Worm (Caenorhabditis elegans) whole organism, L1 larva: ENCODE results near the gene C17H11.5.

Source experiments
- C04F5.9 ChIP-seq: sonication (generic microtip); optimal IDR thresholded peaks from 2 replicates; lab custom pipeline; 2016; ENCODE audit warnings: missing genetic modification characterization, missing compliant biosample characterization
- C16A3.4 ChIP-seq: fragments of 150-350 bp; optimal IDR thresholded peaks from 2 replicates; lab custom pipeline; 2014; ENCODE audit warnings: missing biosample characterization, missing genetic modification characterization
- C34B4.2 ChIP-seq: sonication (generic microtip); optimal IDR thresholded peaks from 2 replicates; lab custom pipeline; 2017; ENCODE audit warnings: mild to moderate bottlenecking, missing genetic modification characterization, missing compliant biosample characterization
- Y116A8C.19 ChIP-seq: sonication (generic microtip); optimal IDR thresholded peaks from 2 replicates; lab custom pipeline; 2016; ENCODE audit warnings: missing compliant biosample characterization, missing genetic modification characterization, borderline replicate concordance
- alr-1 ChIP-seq: fragments of 200-800 bp; sonication (Bioruptor generic); optimal IDR thresholded peaks from 2 replicates; lab custom pipeline; 2018; ENCODE audit warnings: borderline replicate concordance, mild to moderate bottlenecking, missing genetic modification characterization, missing compliant biosample characterization
- aly-2 ChIP-seq: fragments of 150-350 bp; optimal IDR thresholded peaks from 2 replicates; lab custom pipeline; 2014; ENCODE audit warnings: missing biosample characterization, missing genetic modification characterization
- ama-1 ChIP-seq: fragments of 150-350 bp; optimal IDR thresholded peaks from 2 replicates; lab custom pipeline; 2014
- ceh-8 ChIP-seq: fragments of 200-800 bp; sonication (Bioruptor generic); optimal IDR thresholded peaks from 2 replicates; lab custom pipeline; 2018; ENCODE audit warnings: mild to moderate bottlenecking, missing genetic modification characterization, moderate library complexity, missing compliant biosample characterization
- ceh-82 ChIP-seq, 3 experiments: fragments of 150-350 bp in 1 of 3; sonication (generic microtip) in 2 of 3; optimal IDR thresholded peaks; 2 replicates each; lab custom pipeline; 2014 to 2017; ENCODE audit warnings: missing biosample characterization in 3 of 3, missing genetic modification characterization in 3 of 3
- ceh-88 ChIP-seq: fragments of 200-800 bp; sonication (Bioruptor generic); IDR thresholded peaks from 2 replicates; pipeline ENCODE4 v1.3.6; 2022; ENCODE audit warnings: missing genetic modification characterization, missing compliant biosample characterization
- ceh-90 ChIP-seq: sonication (generic microtip); optimal IDR thresholded peaks from 2 replicates; lab custom pipeline; 2016; ENCODE audit warnings: missing genetic modification characterization, missing compliant biosample characterization
- ces-1 ChIP-seq: fragments of 150-350 bp; optimal IDR thresholded peaks from 2 replicates; lab custom pipeline; 2014; ENCODE audit warnings: missing biosample characterization, missing genetic modification reagents, missing genetic modification characterization
- efl-1 ChIP-seq, 4 experiments: fragments of 150-350 bp; optimal IDR thresholded peaks in 3 of 4; peaks in 1 of 4; 1 replicate in 1 of 4; 2 replicates in 3 of 4; lab custom pipeline; 2014; ENCODE audit warnings: missing biosample characterization in 2 of 4, missing genetic modification characterization in 2 of 4, missing genetic modification reagents in 2 of 4
- egl-27 ChIP-seq, 2 experiments: fragments of 150-350 bp in 1 of 2; sonication (generic microtip); optimal IDR thresholded peaks; 3 replicates each; lab custom pipeline; 2017 to 2018; ENCODE audit warnings: missing biosample characterization in 2 of 2, missing genetic modification characterization in 2 of 2, missing genetic modification reagents in 2 of 2
- elt-3 ChIP-seq, 6 experiments: fragments of 150-350 bp in 1 of 6; sonication (generic microtip); optimal IDR thresholded peaks; 2 replicates each; lab custom pipeline; 2017 to 2018; ENCODE audit warnings: missing biosample characterization in 6 of 6, missing genetic modification characterization in 6 of 6, inconsistent platforms in 1 of 6
- ets-5 ChIP-seq: fragments of 200-800 bp; sonication (Bioruptor generic); IDR thresholded peaks from 2 replicates; pipeline ENCODE4 v1.3.6; 2022; ENCODE audit warnings: missing genetic modification characterization, missing compliant biosample characterization
- fkh-10 ChIP-seq: sonication (generic microtip); optimal IDR thresholded peaks from 2 replicates; lab custom pipeline; 2017; ENCODE audit warnings: missing biosample characterization, missing genetic modification reagents, missing genetic modification characterization
- fkh-4 ChIP-seq: sonication (generic microtip); optimal IDR thresholded peaks from 2 replicates; lab custom pipeline; 2016; ENCODE audit warnings: missing compliant biosample characterization, missing genetic modification characterization, borderline replicate concordance
- fkh-8 ChIP-seq: sonication (generic microtip); optimal IDR thresholded peaks from 2 replicates; lab custom pipeline; 2016; ENCODE audit warnings: mild to moderate bottlenecking, missing genetic modification characterization, missing compliant biosample characterization
- fos-1 ChIP-seq: fragments of 150-350 bp; optimal IDR thresholded peaks from 2 replicates; lab custom pipeline; 2014; ENCODE audit warnings: missing biosample characterization, missing genetic modification characterization
- grh-1 ChIP-seq: fragments of 200-800 bp; sonication (Bioruptor generic); IDR thresholded peaks from 2 replicates; pipeline ENCODE4 v1.3.6; 2022; ENCODE audit warnings: missing genetic modification reagents, missing genetic modification characterization, missing compliant biosample characterization
- hlh-4 ChIP-seq: sonication (generic microtip); optimal IDR thresholded peaks from 2 replicates; lab custom pipeline; 2016; ENCODE audit warnings: mild to moderate bottlenecking, missing genetic modification characterization, missing compliant biosample characterization
- isw-1 ChIP-seq: fragments of 200-800 bp; sonication (Bioruptor generic); IDR thresholded peaks from 2 replicates; pipeline ENCODE4 v1.3.6; 2022; ENCODE audit warnings: missing genetic modification characterization, missing compliant biosample characterization
- jun-1 ChIP-seq: fragments of 150-350 bp; optimal IDR thresholded peaks from 2 replicates; lab custom pipeline; 2014; ENCODE audit warnings: missing biosample characterization, missing genetic modification reagents, missing genetic modification characterization
- lin-15B ChIP-seq: fragments of 150-350 bp; sonication (generic microtip); optimal IDR thresholded peaks from 3 replicates; lab custom pipeline; 2014; ENCODE audit warnings: missing biosample characterization, missing genetic modification characterization
- lin-35 ChIP-seq, 2 experiments: fragments of 150-350 bp; optimal IDR thresholded peaks; 2 replicates each; lab custom pipeline; 2014; ENCODE audit warnings: missing biosample characterization in 2 of 2, missing genetic modification characterization in 2 of 2, missing genetic modification reagents in 2 of 2
- lin-39 ChIP-seq: fragments of 150-350 bp; optimal IDR thresholded peaks from 2 replicates; lab custom pipeline; 2014; ENCODE audit warnings: missing biosample characterization, missing genetic modification reagents, missing genetic modification characterization
- lir-3 ChIP-seq: sonication (generic microtip); optimal IDR thresholded peaks from 2 replicates; lab custom pipeline; 2016; ENCODE audit warnings: mild to moderate bottlenecking, missing genetic modification characterization, moderate library complexity, missing compliant biosample characterization; ENCODE audit not compliant: poor library complexity
- lsy-2 ChIP-seq, 2 experiments: fragments of 150-350 bp; optimal IDR thresholded peaks; 2 replicates each; lab custom pipeline; 2014; ENCODE audit warnings: missing biosample characterization in 2 of 2, missing genetic modification characterization in 2 of 2
- mab-9 ChIP-seq: fragments of 200-800 bp; sonication (Bioruptor generic); IDR thresholded peaks from 2 replicates; pipeline ENCODE4 v1.3.6; 2022; ENCODE audit warnings: missing genetic modification reagents, missing genetic modification characterization, missing compliant biosample characterization
- nhr-19 ChIP-seq: fragments of 200-800 bp; sonication (Bioruptor generic); conservative IDR thresholded peaks from 2 replicates; pipeline ENCODE4 v1.3.6; 2022; ENCODE audit warnings: missing genetic modification characterization, missing compliant biosample characterization
- nhr-237 ChIP-seq: fragments of 150-350 bp; optimal IDR thresholded peaks from 2 replicates; lab custom pipeline; 2014; ENCODE audit warnings: missing biosample characterization, missing genetic modification characterization
- nhr-47 ChIP-seq: sonication (generic microtip); optimal IDR thresholded peaks from 2 replicates; lab custom pipeline; 2016; ENCODE audit warnings: mild to moderate bottlenecking, missing genetic modification characterization, moderate library complexity, missing compliant biosample characterization
- nhr-71 ChIP-seq: sonication (generic microtip); optimal IDR thresholded peaks from 2 replicates; lab custom pipeline; 2016; ENCODE audit warnings: mild to moderate bottlenecking, missing genetic modification characterization, moderate library complexity, missing compliant biosample characterization
- nhr-76 ChIP-seq: sonication (generic microtip); optimal IDR thresholded peaks from 2 replicates; lab custom pipeline; 2017; ENCODE audit warnings: missing biosample characterization, missing genetic modification characterization
- nhr-77 ChIP-seq: fragments of 150-350 bp; optimal IDR thresholded peaks from 2 replicates; lab custom pipeline; 2014; ENCODE audit warnings: missing biosample characterization, missing genetic modification characterization
- nhr-84 ChIP-seq: sonication (generic microtip); optimal IDR thresholded peaks from 2 replicates; lab custom pipeline; 2017; ENCODE audit warnings: missing biosample characterization, missing genetic modification characterization
- nhr-90 ChIP-seq: sonication (generic microtip); optimal IDR thresholded peaks from 2 replicates; lab custom pipeline; 2016; ENCODE audit warnings: mild to moderate bottlenecking, missing genetic modification characterization, missing compliant biosample characterization; ENCODE audit not compliant: poor library complexity
- pax-3 ChIP-seq: fragments of 200-800 bp; sonication (Bioruptor generic); optimal IDR thresholded peaks from 2 replicates; lab custom pipeline; 2018; ENCODE audit warnings: mild to moderate bottlenecking, missing genetic modification characterization, moderate library complexity, missing compliant biosample characterization
- pqm-1 ChIP-seq: sonication (generic microtip); optimal IDR thresholded peaks from 3 replicates; lab custom pipeline; 2017; ENCODE audit warnings: missing biosample characterization, missing genetic modification characterization
- skn-1 ChIP-seq: fragments of 150-350 bp; optimal IDR thresholded peaks from 2 replicates; lab custom pipeline; 2014; ENCODE audit warnings: missing biosample characterization, missing genetic modification characterization
- snpc-4 ChIP-seq: fragments of 150-350 bp; optimal IDR thresholded peaks from 2 replicates; lab custom pipeline; 2014; ENCODE audit warnings: missing biosample characterization, missing genetic modification characterization
- sox-4 ChIP-seq: sonication (generic microtip); optimal IDR thresholded peaks from 2 replicates; lab custom pipeline; 2016; ENCODE audit warnings: missing genetic modification characterization, missing compliant biosample characterization
- sptf-1 ChIP-seq: fragments of 150-350 bp; optimal IDR thresholded peaks from 2 replicates; lab custom pipeline; 2014; ENCODE audit warnings: missing biosample characterization, missing genetic modification characterization
- sup-37 ChIP-seq: fragments of 200-800 bp; sonication (Bioruptor generic); optimal IDR thresholded peaks from 2 replicates; lab custom pipeline; 2018; ENCODE audit warnings: mild to moderate bottlenecking, missing genetic modification characterization, missing compliant biosample characterization
- swsn-7 ChIP-seq: sonication (generic microtip); optimal IDR thresholded peaks from 2 replicates; lab custom pipeline; 2016; ENCODE audit warnings: missing genetic modification characterization, missing compliant biosample characterization
- unc-130 ChIP-seq: fragments of 150-350 bp; optimal IDR thresholded peaks from 2 replicates; lab custom pipeline; 2017; ENCODE audit warnings: missing biosample characterization, missing genetic modification characterization, inconsistent platforms
- unc-62 ChIP-seq: fragments of 150-350 bp; optimal IDR thresholded peaks from 2 replicates; lab custom pipeline; 2014; ENCODE audit warnings: missing biosample characterization, missing genetic modification reagents, missing genetic modification characterization
- unc-86 ChIP-seq: sonication (generic microtip); optimal IDR thresholded peaks from 2 replicates; lab custom pipeline; 2016; ENCODE audit warnings: missing genetic modification characterization, missing compliant biosample characterization
- vab-15 ChIP-seq: sonication (generic microtip); optimal IDR thresholded peaks from 2 replicates; lab custom pipeline; 2017; ENCODE audit warnings: missing genotype, mild to moderate bottlenecking, missing genetic modification characterization, missing compliant biosample characterization
- zag-1 ChIP-seq: fragments of 150-350 bp; optimal IDR thresholded peaks from 2 replicates; lab custom pipeline; 2014; ENCODE audit warnings: missing biosample characterization, missing genetic modification characterization
- ztf-11 ChIP-seq, 2 experiments: sonication (generic microtip); optimal IDR thresholded peaks; 2 replicates each; lab custom pipeline; 2016 to 2017; ENCODE audit warnings: missing genetic modification characterization in 2 of 2, missing biosample characterization in 1 of 2, missing compliant biosample characterization in 1 of 2
- ztf-4 ChIP-seq: fragments of 150-350 bp; optimal IDR thresholded peaks from 2 replicates; lab custom pipeline; 2014; ENCODE audit warnings: missing biosample characterization, missing genetic modification characterization

Gene C17H11.5

ce11 chrX:8231858-8232257 lies 46.9 kb upstream of the C17H11.5 start, which contains the start of gene K02A6.3 (continued):
- TF ChIP-seq pax-3 (tag; lab: Kevin White, UChicago) (no peak), lin-15B (tag; lab: Kevin White, UChicago) (no peak), vab-15 (tag; lab: Kevin White, UChicago) (peak; percentile 38), lin-39 (tag; lab: Kevin White, UChicago) (peak; percentile 71), nhr-19 (peak; percentile 95), ceh-8 (GFP tag; lab: Kevin White, UChicago) (no peak), fkh-10 (peak; percentile 14), lin-35 (GFP tag; optimal IDR thresholded peaks at IDR 0.05; lab: Kevin White, UChicago) (peak; percentile 62 to 89), hlh-4 (no peak), alr-1 (tag; lab: Kevin White, UChicago) (no peak), sox-4 (tag; lab: Kevin White, UChicago) (peak; percentile 57), C16A3.4 (peak; percentile 90), ceh-90 (tag; lab: Kevin White, UChicago) (no peak), fos-1 (tag; lab: Kevin White, UChicago) (peak; percentile 77), C04F5.9 (tag; lab: Kevin White, UChicago) (peak; percentile 47), unc-62 (GFP tag; lab: Kevin White, UChicago) (no peak), grh-1 (GFP tag; lab: Robert Waterston, UW) (peak; percentile 83), nhr-71 (tag; lab: Kevin White, UChicago) (peak; percentile 98), ceh-88 (GFP tag; lab: Robert Waterston, UW) (peak; percentile 76), C34B4.2 (no peak), elt-3 (tag; optimal IDR thresholded peaks at IDR 0.05; lab: Kevin White, UChicago) (peak in 3 of 6 experiments; percentile 9 to 92 (median 63)), zag-1 (no peak), aly-2 (tag; lab: Kevin White, UChicago) (no peak), ama-1 (lab: Kevin White, UChicago) (peak; percentile 77), egl-27 (tag; optimal IDR thresholded peaks at IDR 0.05; lab: Kevin White, UChicago) (peak in 1 of 2 experiments; percentile 26), jun-1 (tag; lab: Kevin White, UChicago) (peak; percentile 77), ets-5 (no peak), efl-1 (optimal IDR thresholded peaks at IDR 0.05; lab: Kevin White, UChicago) (peak; percentile 43 to 60), efl-1 (GFP tag; optimal IDR thresholded peaks at IDR 0.05 in 1 of 2; lab: Kevin White, UChicago) (peak; percentile 35 to 91), nhr-77 (tag; lab: Kevin White, UChicago) (peak; percentile 69), nhr-84 (tag; lab: Kevin White, UChicago) (no peak), sptf-1 (no peak), sup-37 (GFP tag; lab: Kevin White, UChicago) (peak; percentile 58), isw-1 (GFP tag; lab: Robert Waterston, UW) (peak; percentile 46; the same call in 1 of the 2 replicates), nhr-76 (no peak), ces-1 (no peak), nhr-47 (tag; lab: Kevin White, UChicago) (peak; percentile 89), unc-130 (tag; lab: Kevin White, UChicago) (peak; percentile 91), unc-86 (tag; lab: Kevin White, UChicago) (peak; percentile 47), pqm-1 (tag; lab: Kevin White, UChicago) (no peak), fkh-8 (tag; lab: Kevin White, UChicago) (peak; percentile 45), ztf-4 (tag; lab: Kevin White, UChicago) (peak; percentile 65), nhr-90 (tag; lab: Kevin White, UChicago) (peak; percentile 96), lsy-2 (tag; optimal IDR thresholded peaks at IDR 0.05; lab: Kevin White, UChicago) (peak; percentile 81 to 84), snpc-4 (tag; lab: Kevin White, UChicago) (peak; percentile 74), ceh-82 (tag; optimal IDR thresholded peaks at IDR 0.05; lab: Kevin White, UChicago) (peak; percentile 13 to 53 (median 26)), skn-1 (peak; percentile 62), mab-9 (GFP tag; lab: Robert Waterston, UW) (peak; percentile 51), lir-3 (tag; lab: Kevin White, UChicago) (peak; percentile 84), Y116A8C.19 (tag; lab: Kevin White, UChicago) (no peak), nhr-237 (tag; lab: Kevin White, UChicago) (peak; percentile 43), fkh-4 (tag; lab: Kevin White, UChicago) (peak; percentile 33), swsn-7 (tag; lab: Kevin White, UChicago) (peak; percentile 88), ztf-11 (tag; optimal IDR thresholded peaks at IDR 0.05; lab: Kevin White, UChicago) (no peak)
